Fruit fly (Drosophila melanogaster) Kc167 (cell line): Measurements from ENCODE around the gene faf.

Source experiments
- Myc ChIP-seq: fragments of >200 bp; optimal IDR thresholded peaks from 2 replicates; lab custom pipeline; 2017; ENCODE audit warnings: missing external identifiers
- Sin3A ChIP-seq: fragments of >200 bp; optimal IDR thresholded peaks from 2 replicates; lab custom pipeline; 2018; ENCODE audit warnings: missing external identifiers
- h ChIP-seq: fragments of >200 bp; optimal IDR thresholded peaks from 3 replicates; lab custom pipeline; 2018; ENCODE audit warnings: missing external identifiers
- psq ChIP-seq: fragments of >200 bp; optimal IDR thresholded peaks from 2 replicates; lab custom pipeline; 2017; ENCODE audit warnings: missing external identifiers
- ttk ChIP-seq: sonication (Bioruptor generic); optimal IDR thresholded peaks from 2 replicates; lab custom pipeline; 2017; ENCODE audit warnings: missing external identifiers

- no peak for TF ChIP-seq Sin3A (lab: Kevin White, UChicago)
- no peak for TF ChIP-seq ttk (lab: Kevin White, UChicago)
- no peak for TF ChIP-seq psq (lab: Kevin White, UChicago)
- no peak for TF ChIP-seq h
- no peak for TF ChIP-seq Myc (lab: Kevin White, UChicago)
Observed at dm6 chr3R:31826422-31826821, 49.6 kb downstream of the faf start.
